Fruit fly (Drosophila melanogaster) S2 (cell line): Measurements from ENCODE around the gene CG13010.

Experiments
- CG8478 ChIP-seq: fragments of >200 bp; optimal IDR thresholded peaks from 2 replicates; lab custom pipeline; 2018
- CTCF ChIP-seq, 2 experiments: fragments of >200 bp; optimal IDR thresholded peaks; 2 replicates each; lab custom pipeline; 2018

DNA sequence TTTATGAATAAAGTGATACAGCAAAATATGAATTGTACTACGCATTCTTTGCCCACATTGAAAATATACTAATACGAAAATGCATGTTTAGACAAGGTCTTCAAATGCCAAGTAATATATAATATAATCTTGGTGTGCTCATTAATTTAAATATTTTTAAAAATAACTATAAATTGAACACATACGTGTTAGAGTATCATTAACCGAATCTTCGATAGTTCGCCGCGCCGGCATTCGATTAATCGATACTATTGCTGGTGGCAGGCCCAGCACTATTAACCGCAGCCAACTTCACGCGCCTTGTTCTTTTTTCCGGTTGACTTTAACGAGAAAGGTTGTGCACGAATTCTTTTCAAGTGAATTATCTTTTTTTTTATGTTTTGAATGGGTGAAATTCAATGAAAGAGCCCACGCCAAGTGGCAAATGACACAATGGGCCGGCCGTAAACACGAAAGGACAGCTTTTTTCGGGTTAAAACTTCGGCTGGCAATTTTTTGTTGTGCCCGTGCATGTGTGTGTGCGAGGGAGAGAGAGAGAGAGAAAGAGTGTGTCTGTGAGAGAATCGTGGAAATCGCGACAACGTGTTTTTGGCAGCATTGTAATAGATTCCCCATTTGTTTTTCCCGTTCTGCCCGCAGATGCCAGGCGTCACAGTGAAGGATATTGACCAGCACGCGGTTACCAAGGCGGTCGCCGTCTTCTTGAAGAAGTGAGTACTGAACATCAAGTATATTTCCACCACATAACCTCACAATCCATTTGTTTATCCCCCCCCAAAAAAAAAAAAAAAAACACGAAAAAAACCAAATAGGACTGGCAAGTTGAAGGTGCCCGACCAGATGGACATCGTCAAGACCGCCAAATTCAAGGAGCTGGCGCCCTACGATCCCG lies 40.9 kb downstream of the CG13010 start, which contains the start of gene RpS19a:
- TF ChIP-seq CTCF (optimal IDR thresholded peaks at IDR 0.05; lab: Kevin White, UChicago) (no peak), CG8478 (lab: Kevin White, UChicago) (no peak)
